Worm (Caenorhabditis elegans) whole organism, late embryonic: ENCODE data around the gene pho-9.

ENCODE experiments used
- ama-1 ChIP-seq: fragments of 150-350 bp; optimal IDR thresholded peaks from 2 replicates; lab custom pipeline; 2014
- ets-4 ChIP-seq: sonication (generic microtip); optimal IDR thresholded peaks from 2 replicates; lab custom pipeline; 2016; ENCODE audit warnings: missing genetic modification characterization, missing compliant biosample characterization
- nhr-11 ChIP-seq: fragments of 150-350 bp; optimal IDR thresholded peaks from 2 replicates; lab custom pipeline; 2014; ENCODE audit warnings: missing biosample characterization, missing genetic modification characterization
- nhr-232 ChIP-seq: sonication (generic microtip); optimal IDR thresholded peaks from 2 replicates; lab custom pipeline; 2016; ENCODE audit warnings: missing genetic modification characterization, missing compliant biosample characterization
- pag-3 ChIP-seq: sonication (generic microtip); optimal IDR thresholded peaks from 2 replicates; lab custom pipeline; 2016; ENCODE audit warnings: missing compliant biosample characterization, missing genetic modification characterization, borderline replicate concordance
- ref-2 ChIP-seq: sonication (generic microtip); optimal IDR thresholded peaks from 2 replicates; lab custom pipeline; 2016; ENCODE audit warnings: missing genetic modification characterization, missing compliant biosample characterization
- ttx-3 ChIP-seq: sonication (generic microtip); optimal IDR thresholded peaks from 2 replicates; lab custom pipeline; 2016; ENCODE audit warnings: missing genetic modification reagents, missing genetic modification characterization, missing compliant biosample characterization

- no peak for TF ChIP-seq ets-4
- no peak for TF ChIP-seq ama-1 (lab: Kevin White, UChicago)
- no peak for TF ChIP-seq pag-3 (tag; lab: Kevin White, UChicago)
- no peak for TF ChIP-seq nhr-11 (tag; lab: Kevin White, UChicago)
- no peak for TF ChIP-seq nhr-232 (tag; lab: Kevin White, UChicago)
- TF ChIP-seq ttx-3 (tag; lab: Kevin White, UChicago): no peak
- no peak for TF ChIP-seq ref-2 (tag; lab: Kevin White, UChicago)
Measured at ce11 chrIII:2795442-2796023, 34.9 kb upstream of the pho-9 start.
